Worm (Caenorhabditis elegans): Measurements from ENCODE around the gene srbc-13.
A peak's percentile ranks its signal among the peaks of the same experiment; 100 is the strongest.

The srbc-13 gene

ce11 chrV:854966-855365 lies 7.3 kb downstream of the srbc-13 start, which contains the start of gene K09C6.9:
Gene K09C6.9 (minus strand): TSS chrV:855066.
- TF ChIP-seq flt-1 (GFP tag; IDR thresholded peaks at IDR 0.05) = no peak
- TF ChIP-seq tab-1 (GFP tag; IDR thresholded peaks at IDR 0.05) = no peak
- TF ChIP-seq ref-1 (GFP tag; conservative IDR thresholded peaks at IDR 0.05) = no peak
- no peak for TF ChIP-seq med-1 (GFP tag; optimal IDR thresholded peaks at IDR 0.05; ENCODE audit: insufficient read depth)
- no peak for TF ChIP-seq klf-2 (GFP tag; conservative IDR thresholded peaks at IDR 0.05)
- no peak for TF ChIP-seq ztf-23 (GFP tag; IDR thresholded peaks at IDR 0.05)
- TF ChIP-seq T22C8.4 (GFP tag; IDR thresholded peaks at IDR 0.05) = no peak
- no peak for TF ChIP-seq cog-1 (tag; optimal IDR thresholded peaks at IDR 0.05)
- no peak for TF ChIP-seq ztf-29 (GFP tag; IDR thresholded peaks at IDR 0.05)

ce11 chrV:856549-856948 lies 8.9 kb downstream of the srbc-13 start, which contains the start of gene K09C6.2:
Gene K09C6.2 (plus strand): TSS chrV:856849.
- no peak for TF ChIP-seq med-1 (GFP tag; optimal IDR thresholded peaks at IDR 0.05; ENCODE audit: insufficient read depth)
- no peak for TF ChIP-seq ref-1 (GFP tag; conservative IDR thresholded peaks at IDR 0.05)
- TF ChIP-seq flt-1 (GFP tag; IDR thresholded peaks at IDR 0.05) = no peak
- no peak for TF ChIP-seq T22C8.4 (GFP tag; IDR thresholded peaks at IDR 0.05)
- TF ChIP-seq klf-2 (GFP tag; conservative IDR thresholded peaks at IDR 0.05) = no peak
- TF ChIP-seq ztf-23 (GFP tag; IDR thresholded peaks at IDR 0.05) = no peak
- TF ChIP-seq tab-1 (GFP tag; IDR thresholded peaks at IDR 0.05) = no peak
- no peak for TF ChIP-seq ztf-29 (GFP tag; IDR thresholded peaks at IDR 0.05)
- no peak for TF ChIP-seq cog-1 (tag; optimal IDR thresholded peaks at IDR 0.05)

- TF ChIP-seq ztf-29 (GFP tag; IDR thresholded peaks at IDR 0.05) = 0 out of 2 replicates have a peak, but pooled peaks have one; percentile 17
- 0 out of 2 replicates have a peak, but pooled peaks have one; percentile 49 for TF ChIP-seq flt-1 (GFP tag; IDR thresholded peaks at IDR 0.05)
- no peak for TF ChIP-seq T22C8.4 (GFP tag; IDR thresholded peaks at IDR 0.05)
- TF ChIP-seq ztf-23 (GFP tag; IDR thresholded peaks at IDR 0.05) = no peak
- TF ChIP-seq ref-1 (GFP tag; conservative IDR thresholded peaks at IDR 0.05) = no peak; the same call in 1 of the 2 replicates
- TF ChIP-seq tab-1 (GFP tag; IDR thresholded peaks at IDR 0.05) = no peak
Observed at ce11 chrV:858841-859456, 11.3 kb downstream of the srbc-13 start.

ce11 chrV:866729-867128 lies 19.1 kb downstream of the srbc-13 start, which contains the start of gene T02B11.3:
Gene T02B11.3 (minus strand): TSS chrV:866829.
- no peak for TF ChIP-seq flt-1 (GFP tag; IDR thresholded peaks at IDR 0.05)

- no peak for TF ChIP-seq ztf-23 (GFP tag; IDR thresholded peaks at IDR 0.05)
- no peak for TF ChIP-seq med-1 (GFP tag; optimal IDR thresholded peaks at IDR 0.05; ENCODE audit: insufficient read depth)
Observed at ce11 chrV:871029-871428, 23.4 kb downstream of the srbc-13 start, which contains the start of gene T02B11.4. Gene T02B11.4 (minus strand): TSS chrV:871129.

- TF ChIP-seq ztf-23 (GFP tag; IDR thresholded peaks at IDR 0.05) = no peak
- no peak for TF ChIP-seq flt-1 (GFP tag; IDR thresholded peaks at IDR 0.05)
- no peak for TF ChIP-seq cog-1 (tag; optimal IDR thresholded peaks at IDR 0.05)
- TF ChIP-seq tab-1 (GFP tag; IDR thresholded peaks at IDR 0.05) = no peak
- no peak for TF ChIP-seq T22C8.4 (GFP tag; IDR thresholded peaks at IDR 0.05)
- TF ChIP-seq ref-1 (GFP tag; conservative IDR thresholded peaks at IDR 0.05) = no peak
- no peak for TF ChIP-seq med-1 (GFP tag; optimal IDR thresholded peaks at IDR 0.05; ENCODE audit: insufficient read depth)
- no peak for TF ChIP-seq klf-2 (GFP tag; conservative IDR thresholded peaks at IDR 0.05)
- no peak for TF ChIP-seq ztf-29 (GFP tag; IDR thresholded peaks at IDR 0.05)
Observed at ce11 chrV:875945-876344, 28.3 kb downstream of the srbc-13 start, which contains the start of gene T02B11.9. Gene T02B11.9 (plus strand): TSS chrV:876245.

ce11 chrV:878567-878966 lies 30.9 kb downstream of the srbc-13 start, which contains the start of gene T02B11.8:
Gene T02B11.8 (minus strand): TSS chrV:878667.
- TF ChIP-seq ref-1 (GFP tag; conservative IDR thresholded peaks at IDR 0.05) (no peak), klf-2 (GFP tag; conservative IDR thresholded peaks at IDR 0.05) (no peak), ztf-29 (GFP tag; IDR thresholded peaks at IDR 0.05) (no peak), T22C8.4 (GFP tag; IDR thresholded peaks at IDR 0.05) (no peak), tab-1 (GFP tag; IDR thresholded peaks at IDR 0.05) (no peak), ztf-23 (GFP tag; IDR thresholded peaks at IDR 0.05) (no peak), cog-1 (tag; optimal IDR thresholded peaks at IDR 0.05) (no peak), flt-1 (GFP tag; IDR thresholded peaks at IDR 0.05) (no peak), med-1 (GFP tag; optimal IDR thresholded peaks at IDR 0.05; ENCODE audit: insufficient read depth) (no peak)

ce11 chrV:879171-879570 lies 31.6 kb downstream of the srbc-13 start, which contains the start of gene srg-53:
Gene srg-53 (plus strand): TSS chrV:879471.
- no peak for TF ChIP-seq cog-1 (tag; optimal IDR thresholded peaks at IDR 0.05)
- TF ChIP-seq T22C8.4 (GFP tag; IDR thresholded peaks at IDR 0.05) = no peak
- TF ChIP-seq ztf-29 (GFP tag; IDR thresholded peaks at IDR 0.05) = no peak
- no peak for TF ChIP-seq tab-1 (GFP tag; IDR thresholded peaks at IDR 0.05)
- no peak for TF ChIP-seq ztf-23 (GFP tag; IDR thresholded peaks at IDR 0.05)
- TF ChIP-seq ref-1 (GFP tag; conservative IDR thresholded peaks at IDR 0.05) = no peak
- TF ChIP-seq klf-2 (GFP tag; conservative IDR thresholded peaks at IDR 0.05) = no peak
- no peak for TF ChIP-seq med-1 (GFP tag; optimal IDR thresholded peaks at IDR 0.05; ENCODE audit: insufficient read depth)
- no peak for TF ChIP-seq flt-1 (GFP tag; IDR thresholded peaks at IDR 0.05)

- TF ChIP-seq ztf-29 (GFP tag; IDR thresholded peaks at IDR 0.05) = no peak
- no peak for TF ChIP-seq ref-1 (GFP tag; conservative IDR thresholded peaks at IDR 0.05)
- TF ChIP-seq tab-1 (GFP tag; IDR thresholded peaks at IDR 0.05) = no peak
- TF ChIP-seq cog-1 (tag; optimal IDR thresholded peaks at IDR 0.05) = no peak
- TF ChIP-seq ztf-23 (GFP tag; IDR thresholded peaks at IDR 0.05) = no peak
- TF ChIP-seq med-1 (GFP tag; optimal IDR thresholded peaks at IDR 0.05; ENCODE audit: insufficient read depth) = no peak
- TF ChIP-seq flt-1 (GFP tag; IDR thresholded peaks at IDR 0.05) = no peak
- no peak for TF ChIP-seq klf-2 (GFP tag; conservative IDR thresholded peaks at IDR 0.05)
- TF ChIP-seq T22C8.4 (GFP tag; IDR thresholded peaks at IDR 0.05) = no peak
Observed at ce11 chrV:884324-884723, 36.7 kb downstream of the srbc-13 start, which contains the start of gene srj-38. Gene srj-38 (minus strand): TSS chrV:884424.

- TF ChIP-seq ref-1 (GFP tag; conservative IDR thresholded peaks at IDR 0.05) (no peak), med-1 (GFP tag; optimal IDR thresholded peaks at IDR 0.05; ENCODE audit: insufficient read depth) (no peak), cog-1 (tag; optimal IDR thresholded peaks at IDR 0.05) (no peak), ztf-23 (GFP tag; IDR thresholded peaks at IDR 0.05) (no peak), T22C8.4 (GFP tag; IDR thresholded peaks at IDR 0.05) (no peak)
Observed at ce11 chrV:889216-889615, 41.6 kb downstream of the srbc-13 start, which contains the start of gene T02B11.6. Gene T02B11.6 (minus strand): TSS chrV:889316.

Data from whole organism, midembryonic.